Worm (Caenorhabditis elegans): ENCODE results near the gene xrn-1.

The xrn-1 gene

DNA sequence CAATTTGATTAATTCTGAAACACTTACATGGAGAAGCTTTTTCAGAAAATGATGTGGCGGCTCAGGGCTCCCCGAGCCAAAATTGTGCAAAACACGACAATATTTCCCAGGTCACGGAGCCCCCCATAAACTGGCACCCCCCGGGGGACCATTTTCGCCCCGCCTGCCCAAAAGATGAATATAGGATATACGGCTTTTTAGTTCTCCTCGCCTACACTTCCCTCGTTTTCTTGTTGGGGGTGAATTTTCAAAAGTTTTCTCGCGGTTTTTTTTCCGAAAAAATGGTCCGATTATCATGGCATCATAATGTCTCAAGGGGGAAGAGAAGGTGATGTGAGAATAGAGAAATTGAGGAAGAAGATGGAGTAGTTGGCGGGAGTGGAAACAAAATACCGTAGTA lies 53.4 kb downstream of the xrn-1 start, which contains the start of gene K09E4.4:
Gene K09E4.4, minus strand, starts transcription at position 101 of the 400 bp plus-strand sequence.
- no peak for TF ChIP-seq him-1 (tag; optimal IDR thresholded peaks at IDR 0.05)
- TF ChIP-seq dao-5 (tag; optimal IDR thresholded peaks at IDR 0.05): no peak
- no peak for TF ChIP-seq W03F9.2 (tag; optimal IDR thresholded peaks at IDR 0.05)

ce11 chrII:14126841-14127240 lies 58.1 kb downstream of the xrn-1 start, which contains the start of gene K09E4.3:
Gene K09E4.3 (minus strand): TSS chrII:14126941.
- TF ChIP-seq him-1 (tag; optimal IDR thresholded peaks at IDR 0.05) (no peak), W03F9.2 (tag; optimal IDR thresholded peaks at IDR 0.05) (no peak), dao-5 (tag; optimal IDR thresholded peaks at IDR 0.05) (no peak)

ce11 chrII:14129191-14129590 lies 60.5 kb downstream of the xrn-1 start:
- TF ChIP-seq dao-5 (tag; optimal IDR thresholded peaks at IDR 0.05): no peak
- TF ChIP-seq him-1 (tag; optimal IDR thresholded peaks at IDR 0.05): no peak
- TF ChIP-seq W03F9.2 (tag; optimal IDR thresholded peaks at IDR 0.05): no peak

DNA sequence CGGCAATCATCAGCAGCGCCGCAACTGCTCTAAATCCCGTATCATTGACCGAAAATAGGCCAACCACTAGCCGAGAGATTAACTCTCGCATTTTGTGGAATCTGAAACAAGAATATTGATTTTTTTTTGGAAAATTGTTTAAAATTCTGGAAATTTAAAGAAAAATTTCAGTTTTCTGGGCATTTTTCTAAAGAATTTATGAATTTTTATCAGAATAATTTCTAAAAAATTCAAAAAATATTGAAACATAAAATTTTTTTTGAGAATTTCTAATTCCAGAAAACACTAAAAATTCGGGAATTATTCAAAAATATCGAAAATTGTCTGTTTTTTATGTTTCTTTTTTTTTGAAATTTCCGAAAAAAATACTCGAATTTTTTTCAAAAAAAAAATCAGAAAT lies 64.0 kb downstream of the xrn-1 start, which contains the start of gene algn-3:
Gene algn-3, minus strand, starts transcription at position 101 of the 400 bp plus-strand sequence.
- TF ChIP-seq him-1 (tag; optimal IDR thresholded peaks at IDR 0.05): no peak

DNA sequence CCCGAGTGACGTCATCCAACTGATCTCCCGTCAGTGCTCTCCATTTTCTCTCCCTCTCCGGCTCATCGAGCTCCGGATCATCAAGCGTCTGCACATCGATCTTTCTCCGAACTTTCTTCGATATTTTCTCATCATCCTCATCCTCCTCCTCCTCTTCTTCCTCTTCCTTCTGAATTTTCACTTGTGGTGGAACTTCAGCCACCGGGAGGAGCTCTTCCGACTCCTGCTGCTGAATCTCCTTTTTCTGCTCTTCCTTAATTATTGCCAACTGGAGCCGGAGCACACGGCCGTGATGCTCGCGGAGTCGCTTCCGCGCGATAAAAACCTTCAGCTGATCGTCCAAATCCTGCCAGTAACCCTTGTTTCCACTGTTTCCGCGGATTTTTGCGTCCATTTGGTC lies 67.6 kb downstream of the xrn-1 start:
- TF ChIP-seq him-1 (tag; optimal IDR thresholded peaks at IDR 0.05): no peak
- TF ChIP-seq W03F9.2 (tag; optimal IDR thresholded peaks at IDR 0.05): no peak
- no peak for TF ChIP-seq dao-5 (tag; optimal IDR thresholded peaks at IDR 0.05)

DNA sequence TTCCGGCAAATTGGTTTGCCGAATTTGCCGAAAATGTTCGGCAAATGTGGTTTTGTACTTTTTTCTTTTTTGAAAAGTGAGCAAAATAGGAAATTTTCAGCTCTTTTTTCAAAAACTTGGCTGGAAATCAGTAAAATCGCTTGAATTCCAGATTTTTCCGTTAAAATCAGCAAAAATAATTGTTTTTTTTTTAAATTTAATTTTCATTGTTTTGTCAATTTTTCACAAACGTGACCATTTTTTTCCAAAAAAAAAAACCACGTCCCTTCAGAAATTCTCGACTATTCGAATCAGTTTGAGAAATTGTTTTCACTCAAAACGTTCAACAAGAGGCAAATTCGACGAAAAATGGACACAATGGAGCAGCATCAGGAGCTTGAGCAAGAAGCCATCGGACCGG lies 68.8 kb downstream of the xrn-1 start, which contains the start of gene K09E4.1:
Gene K09E4.1, plus strand, starts transcription at position 301 of the 400 bp plus-strand sequence.
- no peak for TF ChIP-seq him-1 (tag; optimal IDR thresholded peaks at IDR 0.05)
- TF ChIP-seq dao-5 (tag; optimal IDR thresholded peaks at IDR 0.05): no peak
- TF ChIP-seq W03F9.2 (tag; optimal IDR thresholded peaks at IDR 0.05): no peak

ce11 chrII:14138849-14139419 lies 70.2 kb downstream of the xrn-1 start:
- TF ChIP-seq him-1 (tag; optimal IDR thresholded peaks at IDR 0.05): no peak
- TF ChIP-seq dao-5 (tag; optimal IDR thresholded peaks at IDR 0.05): no peak
- TF ChIP-seq W03F9.2 (tag; optimal IDR thresholded peaks at IDR 0.05): no peak

Data from whole organism, L4/young adult.